Worm (Caenorhabditis elegans): ENCODE data around the gene T26H8.4.

Gene T26H8.4

ce11 chrV:15306745-15307144, at the start of gene T26H8.4:
T26H8.4 (minus strand) TSS chrV:15306845.
- TF ChIP-seq pax-3 (tag; optimal IDR thresholded peaks at IDR 0.05) (peak; percentile 66), fos-1 (tag; optimal IDR thresholded peaks at IDR 0.05) (no peak), jun-1 (tag; optimal IDR thresholded peaks at IDR 0.05) (no peak), zip-4 (GFP tag; optimal IDR thresholded peaks at IDR 0.05) (no peak), hlh-4 (tag; optimal IDR thresholded peaks at IDR 0.05) (no peak), hpl-2 (GFP tag; optimal IDR thresholded peaks at IDR 0.05) (no peak), unc-30 (tag; optimal IDR thresholded peaks at IDR 0.05) (no peak), lin-14 (GFP tag; optimal IDR thresholded peaks at IDR 0.05) (no peak)

- no peak for TF ChIP-seq efl-1 (optimal IDR thresholded peaks at IDR 0.05)
- TF ChIP-seq efl-1 (GFP tag; optimal IDR thresholded peaks at IDR 0.05 in 1 of 2) = peak in 1 of 2 experiments; percentile 44
- TF ChIP-seq xbp-1 (tag; optimal IDR thresholded peaks at IDR 0.05) = no peak
- TF ChIP-seq zag-1 (tag; optimal IDR thresholded peaks at IDR 0.05) = no peak
- TF ChIP-seq elt-2 (tag; optimal IDR thresholded peaks at IDR 0.05) = peak; percentile 98
- TF ChIP-seq pax-3 (tag; optimal IDR thresholded peaks at IDR 0.05) = peak; percentile 67
- TF ChIP-seq nhr-20 (tag; optimal IDR thresholded peaks at IDR 0.05) = peak; percentile 63
- peak in 1 of 2 experiments; percentile 42 for TF ChIP-seq lin-35 (GFP tag; optimal IDR thresholded peaks at IDR 0.05)
- peak; percentile 55 for TF ChIP-seq pqm-1 (tag; optimal IDR thresholded peaks at IDR 0.05)
These were observed 48.0 kb upstream of the T26H8.4 start, which contains the start of gene C29F3.7 for ce11 chrV:15354648-15355047. C29F3.7 (plus strand) TSS chrV:15354901.

ce11 chrV:15352376-15352775, 45.7 kb upstream of the T26H8.4 start, which contains the start of gene srx-58:
srx-58 (plus strand) TSS chrV:15352676.
- TF ChIP-seq nhr-11 (tag; optimal IDR thresholded peaks at IDR 0.05) (no peak), rnt-1 (tag; optimal IDR thresholded peaks at IDR 0.05) (no peak), snpc-4 (tag; optimal IDR thresholded peaks at IDR 0.05) (no peak), fkh-8 (tag; optimal IDR thresholded peaks at IDR 0.05) (no peak), dsc-1 (tag; optimal IDR thresholded peaks at IDR 0.05) (no peak), blmp-1 (tag; optimal IDR thresholded peaks at IDR 0.05) (no peak), ama-1 (optimal IDR thresholded peaks at IDR 0.05) (no peak), C16A3.4 (tag; optimal IDR thresholded peaks at IDR 0.05) (no peak), elt-3 (tag; optimal IDR thresholded peaks at IDR 0.05) (no peak), nhr-90 (tag; optimal IDR thresholded peaks at IDR 0.05; ENCODE audit: poor library complexity) (no peak), nhr-19 (GFP tag; conservative IDR thresholded peaks at IDR 0.05) (no peak), nhr-28 (tag; optimal IDR thresholded peaks at IDR 0.05) (no peak), ceh-88 (GFP tag; IDR thresholded peaks at IDR 0.05) (no peak), lin-14 (GFP tag; optimal IDR thresholded peaks at IDR 0.05) (no peak), nhr-20 (tag; optimal IDR thresholded peaks at IDR 0.05) (no peak), ceh-63 (GFP tag; optimal IDR thresholded peaks at IDR 0.05) (no peak), lin-39 (tag; optimal IDR thresholded peaks at IDR 0.05) (no peak), fos-1 (tag; optimal IDR thresholded peaks at IDR 0.05) (no peak), aha-1 (tag; optimal IDR thresholded peaks at IDR 0.05) (no peak), nhr-76 (tag; optimal IDR thresholded peaks at IDR 0.05) (no peak)

ce11 chrV:15350615-15351014, 44.0 kb upstream of the T26H8.4 start, which contains the start of gene clec-231:
clec-231 (minus strand) TSS chrV:15350715.
- TF ChIP-seq ceh-8 (GFP tag; optimal IDR thresholded peaks at IDR 0.05) (no peak), aly-2 (tag; optimal IDR thresholded peaks at IDR 0.05) (no peak), Y116A8C.19 (tag; optimal IDR thresholded peaks at IDR 0.05; ENCODE audit: borderline replicate concordance) (no peak), isw-1 (GFP tag; IDR thresholded peaks at IDR 0.05) (no peak), nhr-76 (tag; optimal IDR thresholded peaks at IDR 0.05) (no peak), ama-1 (optimal IDR thresholded peaks at IDR 0.05) (no peak), rnt-1 (tag; optimal IDR thresholded peaks at IDR 0.05) (no peak), nhr-237 (tag; optimal IDR thresholded peaks at IDR 0.05) (no peak), fos-1 (tag; optimal IDR thresholded peaks at IDR 0.05) (no peak), nhr-11 (tag; optimal IDR thresholded peaks at IDR 0.05) (no peak), unc-62 (GFP tag; optimal IDR thresholded peaks at IDR 0.05) (no peak), vab-15 (tag; optimal IDR thresholded peaks at IDR 0.05) (no peak), nhr-90 (tag; optimal IDR thresholded peaks at IDR 0.05; ENCODE audit: poor library complexity) (no peak), egl-27 (tag; optimal IDR thresholded peaks at IDR 0.05) (no peak), C04F5.9 (tag; optimal IDR thresholded peaks at IDR 0.05) (no peak), ceh-63 (GFP tag; optimal IDR thresholded peaks at IDR 0.05) (no peak)

All from whole organism, L1 larva.